Worm (Caenorhabditis elegans): ENCODE data around the gene grl-21.

Gene grl-21

DNA sequence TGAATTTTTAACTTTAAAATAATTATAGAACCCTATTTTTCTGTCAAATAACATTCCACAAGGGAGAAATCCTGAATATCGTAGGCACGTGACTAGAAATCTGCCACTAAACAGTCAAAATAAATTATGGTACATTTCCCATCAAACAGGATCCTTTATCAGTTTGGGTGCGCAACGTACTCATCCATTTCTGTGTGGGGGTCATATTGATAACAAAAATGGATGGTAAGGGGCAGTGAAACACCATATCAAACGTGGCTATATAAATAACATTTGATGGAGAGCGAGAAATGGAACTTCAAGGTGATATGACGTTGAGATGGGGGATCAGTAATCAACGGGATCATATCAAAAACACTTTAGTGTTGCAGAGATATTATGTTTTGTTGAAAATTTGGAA, 46.8 kb downstream of the grl-21 start:
- TF ChIP-seq fos-1 (tag; optimal IDR thresholded peaks at IDR 0.05): no peak
- TF ChIP-seq ces-1 (GFP tag; optimal IDR thresholded peaks at IDR 0.05): no peak
- TF ChIP-seq mdl-1 (tag; optimal IDR thresholded peaks at IDR 0.05): peak in 1 of 2 experiments; percentile 64
- no peak for TF ChIP-seq ZK337.2 (GFP tag; IDR thresholded peaks at IDR 0.05)
- TF ChIP-seq lin-1 (GFP tag; IDR thresholded peaks at IDR 0.05): no peak
- no peak for TF ChIP-seq ceh-28 (tag; optimal IDR thresholded peaks at IDR 0.05)
- peak; percentile 51 for TF ChIP-seq hlh-11 (tag; optimal IDR thresholded peaks at IDR 0.05)
- TF ChIP-seq lin-39 (tag; optimal IDR thresholded peaks at IDR 0.05): no peak
- no peak for TF ChIP-seq D1046.2 (GFP tag; IDR thresholded peaks at IDR 0.05)
- TF ChIP-seq mdt-29 (GFP tag; IDR thresholded peaks at IDR 0.05): no peak
- TF ChIP-seq ztf-11 (tag; optimal IDR thresholded peaks at IDR 0.05): no peak
- no peak for TF ChIP-seq F49E8.2 (tag; optimal IDR thresholded peaks at IDR 0.05; ENCODE audit: borderline replicate concordance)
- peak; percentile 72 for TF ChIP-seq nhr-48 (tag; optimal IDR thresholded peaks at IDR 0.05)
- TF ChIP-seq F10B5.3 (tag; optimal IDR thresholded peaks at IDR 0.05): no peak
- TF ChIP-seq dpl-1 (GFP tag; optimal IDR thresholded peaks at IDR 0.05): no peak
- peak; percentile 20 for TF ChIP-seq nhr-25 (tag; optimal IDR thresholded peaks at IDR 0.05; ENCODE audit: borderline replicate concordance, insufficient read depth)
- no peak for TF ChIP-seq Y105C5A.15 (GFP tag; IDR thresholded peaks at IDR 0.05)
- no peak for TF ChIP-seq jun-1 (tag; optimal IDR thresholded peaks at IDR 0.05)
- TF ChIP-seq nhr-102 (tag; optimal IDR thresholded peaks at IDR 0.05): no peak
- TF ChIP-seq lsy-2 (tag; optimal IDR thresholded peaks at IDR 0.05): no peak
- TF ChIP-seq ceh-82 (tag; optimal IDR thresholded peaks at IDR 0.05): no peak
- no peak for TF ChIP-seq lir-3 (tag; optimal IDR thresholded peaks at IDR 0.05)
- TF ChIP-seq ceh-44 (GFP tag; IDR thresholded peaks at IDR 0.05): no peak
- TF ChIP-seq zag-1 (tag; optimal IDR thresholded peaks at IDR 0.05): no peak
- TF ChIP-seq nhr-28 (tag; optimal IDR thresholded peaks at IDR 0.05): peak; percentile 62
- peak in 1 of 2 experiments; percentile 54 for TF ChIP-seq unc-62 (GFP tag; optimal IDR thresholded peaks at IDR 0.05 in 1 of 2)
- no peak for TF ChIP-seq unc-62 (tag; optimal IDR thresholded peaks at IDR 0.05)
- TF ChIP-seq nhr-42 (GFP tag; IDR thresholded peaks at IDR 0.05): no peak
- peak; percentile 56 for TF ChIP-seq mxl-3 (GFP tag; optimal IDR thresholded peaks at IDR 0.05)

DNA sequence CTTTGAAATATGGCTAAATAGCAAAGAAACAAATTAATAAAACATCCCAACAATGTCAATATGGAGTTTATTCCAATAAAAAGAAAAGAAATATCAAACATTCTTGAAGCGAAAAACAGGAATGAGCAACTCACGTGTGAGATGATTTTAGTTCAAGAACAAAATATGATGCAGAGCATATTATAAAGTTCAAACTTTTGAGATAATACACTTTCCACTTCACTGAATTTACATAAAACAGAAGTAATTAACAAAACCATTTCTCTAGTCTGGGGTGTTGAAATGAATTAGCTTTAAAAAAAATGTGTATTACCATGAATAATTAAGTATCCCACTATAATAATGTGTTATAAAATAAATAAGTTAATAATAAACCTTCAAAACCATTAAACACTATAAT, 49.5 kb downstream of the grl-21 start, which contains the start of gene srd-7:
srd-7 (minus strand) TSS at position 101 of the 400 bp plus-strand sequence.
- no peak for TF ChIP-seq ZK337.2 (GFP tag; IDR thresholded peaks at IDR 0.05)
- no peak for TF ChIP-seq dmd-6 (GFP tag; IDR thresholded peaks at IDR 0.05)
- no peak for TF ChIP-seq spr-1 (tag; optimal IDR thresholded peaks at IDR 0.05)
- no peak for TF ChIP-seq nhr-76 (tag; optimal IDR thresholded peaks at IDR 0.05)
- no peak for TF ChIP-seq ztf-7 (tag; optimal IDR thresholded peaks at IDR 0.05)
- no peak for TF ChIP-seq unc-39 (tag; optimal IDR thresholded peaks at IDR 0.05)
- no peak for TF ChIP-seq pha-4 (GFP tag; IDR thresholded peaks at IDR 0.05)
- no peak for TF ChIP-seq pha-4 (tag; optimal IDR thresholded peaks at IDR 0.05)
- no peak for TF ChIP-seq ceh-32 (tag; optimal IDR thresholded peaks at IDR 0.05; ENCODE audit: poor library complexity)
- TF ChIP-seq daf-12 (tag; optimal IDR thresholded peaks at IDR 0.05): no peak
- no peak for TF ChIP-seq D1046.2 (GFP tag; IDR thresholded peaks at IDR 0.05)
- TF ChIP-seq aha-1 (tag): no peak
- TF ChIP-seq zip-2 (tag; optimal IDR thresholded peaks at IDR 0.05): no peak
